Worm (Caenorhabditis elegans) whole organism, L1 larva: ENCODE results near the gene K03B4.9.
A peak's percentile ranks its signal among the peaks of the same experiment; 100 is the strongest.

ENCODE experiments used
- alr-1 ChIP-seq: fragments of 200-800 bp; sonication (Bioruptor generic); optimal IDR thresholded peaks from 2 replicates; lab custom pipeline; 2018; ENCODE audit warnings: borderline replicate concordance, mild to moderate bottlenecking, missing genetic modification characterization, missing compliant biosample characterization
- ama-1 ChIP-seq: fragments of 150-350 bp; optimal IDR thresholded peaks from 2 replicates; lab custom pipeline; 2014
- blmp-1 ChIP-seq: fragments of 150-350 bp; optimal IDR thresholded peaks from 2 replicates; lab custom pipeline; 2014; ENCODE audit warnings: missing biosample characterization, missing genetic modification characterization
- ceh-8 ChIP-seq: fragments of 200-800 bp; sonication (Bioruptor generic); optimal IDR thresholded peaks from 2 replicates; lab custom pipeline; 2018; ENCODE audit warnings: mild to moderate bottlenecking, missing genetic modification characterization, moderate library complexity, missing compliant biosample characterization
- ceh-88 ChIP-seq: fragments of 200-800 bp; sonication (Bioruptor generic); IDR thresholded peaks from 2 replicates; pipeline ENCODE4 v1.3.6; 2022; ENCODE audit warnings: missing genetic modification characterization, missing compliant biosample characterization
- dpl-1 ChIP-seq, 3 experiments: fragments of 150-350 bp in 2 of 3; sonication (generic microtip) in 1 of 3; optimal IDR thresholded peaks; 2 replicates each; lab custom pipeline; 2014 to 2017; ENCODE audit warnings: missing biosample characterization in 3 of 3, missing genetic modification characterization in 3 of 3, missing genetic modification reagents in 3 of 3
- efl-1 ChIP-seq, 4 experiments: fragments of 150-350 bp; optimal IDR thresholded peaks in 3 of 4; peaks in 1 of 4; 1 replicate in 1 of 4; 2 replicates in 3 of 4; lab custom pipeline; 2014; ENCODE audit warnings: missing biosample characterization in 2 of 4, missing genetic modification characterization in 2 of 4, missing genetic modification reagents in 2 of 4
- efl-3 ChIP-seq: fragments of 200-800 bp; sonication (Bioruptor generic); optimal IDR thresholded peaks from 2 replicates; lab custom pipeline; 2018; ENCODE audit warnings: mild to moderate bottlenecking, missing genetic modification characterization, missing compliant biosample characterization
- egl-27 ChIP-seq, 2 experiments: fragments of 150-350 bp in 1 of 2; sonication (generic microtip); optimal IDR thresholded peaks; 3 replicates each; lab custom pipeline; 2017 to 2018; ENCODE audit warnings: missing biosample characterization in 2 of 2, missing genetic modification characterization in 2 of 2, missing genetic modification reagents in 2 of 2
- elt-2 ChIP-seq: sonication (generic microtip); optimal IDR thresholded peaks from 2 replicates; lab custom pipeline; 2016; ENCODE audit warnings: missing genetic modification characterization, mild to moderate bottlenecking, inconsistent platforms, missing compliant biosample characterization, missing genetic modification reagents
- elt-3 ChIP-seq, 6 experiments: fragments of 150-350 bp in 1 of 6; sonication (generic microtip); optimal IDR thresholded peaks; 2 replicates each; lab custom pipeline; 2017 to 2018; ENCODE audit warnings: missing biosample characterization in 6 of 6, missing genetic modification characterization in 6 of 6, inconsistent platforms in 1 of 6
- fkh-10 ChIP-seq: sonication (generic microtip); optimal IDR thresholded peaks from 2 replicates; lab custom pipeline; 2017; ENCODE audit warnings: missing biosample characterization, missing genetic modification reagents, missing genetic modification characterization
- fkh-4 ChIP-seq: sonication (generic microtip); optimal IDR thresholded peaks from 2 replicates; lab custom pipeline; 2016; ENCODE audit warnings: missing compliant biosample characterization, missing genetic modification characterization, borderline replicate concordance
- fkh-8 ChIP-seq: sonication (generic microtip); optimal IDR thresholded peaks from 2 replicates; lab custom pipeline; 2016; ENCODE audit warnings: mild to moderate bottlenecking, missing genetic modification characterization, missing compliant biosample characterization
- hlh-17 ChIP-seq: fragments of 200-800 bp; sonication (Bioruptor generic); optimal IDR thresholded peaks from 2 replicates; lab custom pipeline; 2018; ENCODE audit warnings: missing genetic modification characterization, mild to moderate bottlenecking, missing compliant biosample characterization, moderate library complexity, borderline replicate concordance
- hlh-4 ChIP-seq: sonication (generic microtip); optimal IDR thresholded peaks from 2 replicates; lab custom pipeline; 2016; ENCODE audit warnings: mild to moderate bottlenecking, missing genetic modification characterization, missing compliant biosample characterization
- jun-1 ChIP-seq: fragments of 150-350 bp; optimal IDR thresholded peaks from 2 replicates; lab custom pipeline; 2014; ENCODE audit warnings: missing biosample characterization, missing genetic modification reagents, missing genetic modification characterization
- lin-14 ChIP-seq: fragments of 200-800 bp; sonication (Bioruptor generic); optimal IDR thresholded peaks from 2 replicates; lab custom pipeline; 2018; ENCODE audit warnings: mild to moderate bottlenecking, missing genetic modification characterization, moderate library complexity, missing compliant biosample characterization
- lin-35 ChIP-seq, 2 experiments: fragments of 150-350 bp; optimal IDR thresholded peaks; 2 replicates each; lab custom pipeline; 2014; ENCODE audit warnings: missing biosample characterization in 2 of 2, missing genetic modification characterization in 2 of 2, missing genetic modification reagents in 2 of 2
- lsy-2 ChIP-seq, 2 experiments: fragments of 150-350 bp; optimal IDR thresholded peaks; 2 replicates each; lab custom pipeline; 2014; ENCODE audit warnings: missing biosample characterization in 2 of 2, missing genetic modification characterization in 2 of 2
- mep-1 ChIP-seq: fragments of 150-350 bp; optimal IDR thresholded peaks from 2 replicates; lab custom pipeline; 2014; ENCODE audit warnings: missing biosample characterization, missing genetic modification characterization
- nhr-12 ChIP-seq: sonication (generic microtip); optimal IDR thresholded peaks from 2 replicates; lab custom pipeline; 2017; ENCODE audit warnings: missing biosample characterization, missing genetic modification characterization
- nhr-20 ChIP-seq: sonication (generic microtip); optimal IDR thresholded peaks from 2 replicates; lab custom pipeline; 2016; ENCODE audit warnings: mild to moderate bottlenecking, missing genetic modification characterization, missing compliant biosample characterization
- nhr-237 ChIP-seq: fragments of 150-350 bp; optimal IDR thresholded peaks from 2 replicates; lab custom pipeline; 2014; ENCODE audit warnings: missing biosample characterization, missing genetic modification characterization
- nhr-71 ChIP-seq: sonication (generic microtip); optimal IDR thresholded peaks from 2 replicates; lab custom pipeline; 2016; ENCODE audit warnings: mild to moderate bottlenecking, missing genetic modification characterization, moderate library complexity, missing compliant biosample characterization
- nhr-85 ChIP-seq: sonication (generic microtip); peaks from one replicate; lab custom pipeline; 2016; ENCODE audit warnings: missing genetic modification characterization, inconsistent platforms, missing compliant biosample characterization
- pag-3 ChIP-seq: sonication (generic microtip); optimal IDR thresholded peaks from 2 replicates; lab custom pipeline; 2017; ENCODE audit warnings: missing genetic modification characterization, mild to moderate bottlenecking, missing compliant biosample characterization, antibody characterized with exemption, borderline replicate concordance; ENCODE audit not compliant: insufficient read depth
- pqm-1 ChIP-seq: sonication (generic microtip); optimal IDR thresholded peaks from 3 replicates; lab custom pipeline; 2017; ENCODE audit warnings: missing biosample characterization, missing genetic modification characterization
- sup-37 ChIP-seq: fragments of 200-800 bp; sonication (Bioruptor generic); optimal IDR thresholded peaks from 2 replicates; lab custom pipeline; 2018; ENCODE audit warnings: mild to moderate bottlenecking, missing genetic modification characterization, missing compliant biosample characterization
- swsn-7 ChIP-seq: sonication (generic microtip); optimal IDR thresholded peaks from 2 replicates; lab custom pipeline; 2016; ENCODE audit warnings: missing genetic modification characterization, missing compliant biosample characterization
- tbx-2 ChIP-seq: sonication (generic microtip); optimal IDR thresholded peaks from 2 replicates; lab custom pipeline; 2016; ENCODE audit warnings: missing genetic modification characterization, missing compliant biosample characterization
- unc-86 ChIP-seq: sonication (generic microtip); optimal IDR thresholded peaks from 2 replicates; lab custom pipeline; 2016; ENCODE audit warnings: missing genetic modification characterization, missing compliant biosample characterization
- zag-1 ChIP-seq: fragments of 150-350 bp; optimal IDR thresholded peaks from 2 replicates; lab custom pipeline; 2014; ENCODE audit warnings: missing biosample characterization, missing genetic modification characterization
- zip-4 ChIP-seq: fragments of 200-800 bp; sonication (Bioruptor generic); optimal IDR thresholded peaks from 2 replicates; lab custom pipeline; 2018; ENCODE audit warnings: mild to moderate bottlenecking, missing genetic modification characterization, moderate library complexity, missing compliant biosample characterization

K03B4.9 gene

ce11 chrV:4647279-4647819 is 25.0 kb downstream of the K03B4.9 start:
- TF ChIP-seq ama-1 (lab: Kevin White, UChicago), result peak; percentile 55
- TF ChIP-seq swsn-7 (tag; lab: Kevin White, UChicago), result no peak
- TF ChIP-seq dpl-1 (GFP tag; optimal IDR thresholded peaks at IDR 0.05; lab: Kevin White, UChicago), result no peak
- TF ChIP-seq zag-1, result no peak
- no peak for TF ChIP-seq tbx-2 (tag; lab: Kevin White, UChicago)
- no peak for TF ChIP-seq pag-3

ce11 chrV:4642691-4643090 is 29.7 kb downstream of the K03B4.9 start, which contains the start of gene soc-1:
Gene soc-1 (plus strand): TSS chrV:4642952.
- no peak for TF ChIP-seq hlh-17 (GFP tag; lab: Kevin White, UChicago)
- no peak for TF ChIP-seq dpl-1 (GFP tag; optimal IDR thresholded peaks at IDR 0.05; lab: Kevin White, UChicago)
- TF ChIP-seq unc-86 (tag; lab: Kevin White, UChicago), result no peak
- TF ChIP-seq fkh-8 (tag; lab: Kevin White, UChicago), result no peak
- no peak for TF ChIP-seq mep-1

DNA sequence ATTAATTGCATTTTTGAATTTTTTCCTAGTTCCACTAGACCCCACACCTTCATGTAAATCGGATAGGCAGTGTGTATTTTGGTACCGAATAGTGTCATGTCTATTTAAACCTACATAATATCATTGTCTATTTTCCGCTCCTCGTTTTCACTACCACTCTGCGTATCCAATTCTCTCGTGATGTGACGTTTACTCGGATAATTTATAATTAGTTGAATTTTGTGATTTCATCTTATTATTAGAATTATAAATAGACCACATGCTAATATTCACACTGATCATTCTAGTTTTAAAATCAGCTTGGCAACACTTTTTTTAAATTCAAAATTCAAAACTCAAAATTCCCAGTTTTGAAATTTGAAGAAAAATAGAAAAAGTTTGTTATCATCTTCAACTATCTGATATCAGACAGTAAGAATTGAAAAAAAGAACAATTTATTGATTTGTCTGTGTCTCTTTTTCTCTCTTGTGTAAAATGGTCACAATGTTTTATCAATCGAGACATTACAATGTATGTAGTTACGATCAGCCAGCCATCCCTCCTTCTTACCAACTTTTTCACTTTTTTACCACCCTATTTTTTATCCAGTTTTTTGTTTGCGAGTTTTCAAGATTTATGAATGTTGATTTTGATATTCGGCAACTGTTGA is 31.8 kb downstream of the K03B4.9 start:
- peak in 2 of 6 experiments; percentile 35 to 58 for TF ChIP-seq elt-3 (tag; optimal IDR thresholded peaks at IDR 0.05; lab: Kevin White, UChicago)
- TF ChIP-seq lsy-2 (tag; optimal IDR thresholded peaks at IDR 0.05; lab: Kevin White, UChicago), result peak in 1 of 2 experiments; percentile 8
- TF ChIP-seq lin-35 (GFP tag; optimal IDR thresholded peaks at IDR 0.05; lab: Kevin White, UChicago), result peak in 1 of 2 experiments; percentile 3
- TF ChIP-seq alr-1, result no peak
- TF ChIP-seq nhr-85 (tag; lab: Kevin White, UChicago), result peak; percentile 52
- no peak for TF ChIP-seq dpl-1 (GFP tag; optimal IDR thresholded peaks at IDR 0.05; lab: Kevin White, UChicago)
- no peak for TF ChIP-seq sup-37 (GFP tag; lab: Kevin White, UChicago)
- peak; percentile 23 for TF ChIP-seq nhr-20 (tag; lab: Kevin White, UChicago)
- TF ChIP-seq efl-3 (GFP tag; lab: Kevin White, UChicago), result no peak
- TF ChIP-seq ceh-8 (GFP tag; lab: Kevin White, UChicago), result peak; percentile 91
- TF ChIP-seq nhr-71 (tag; lab: Kevin White, UChicago), result peak; percentile 48
- TF ChIP-seq blmp-1, result no peak

DNA sequence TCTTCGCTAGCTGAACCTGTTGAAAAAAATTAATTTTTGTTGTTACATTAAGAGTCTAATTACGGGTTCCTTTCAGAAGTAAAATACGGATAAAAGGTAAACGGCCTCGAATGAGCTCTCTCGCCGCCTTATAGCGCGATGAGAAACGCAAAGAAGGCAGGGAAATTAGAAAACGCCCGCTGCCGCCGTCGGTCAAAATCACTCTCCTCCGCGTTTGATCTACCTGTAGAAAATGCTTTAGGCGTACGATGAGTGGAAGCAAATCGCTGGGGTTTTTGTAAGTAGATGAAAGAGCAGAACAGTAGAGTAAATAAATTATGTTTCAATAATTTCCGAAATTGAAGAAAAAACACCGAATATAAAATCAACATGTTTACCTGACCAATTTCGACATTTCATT is 35.2 kb downstream of the K03B4.9 start:
- no peak for TF ChIP-seq fkh-10 (GFP tag; lab: Kevin White, UChicago)
- no peak for TF ChIP-seq ceh-88 (GFP tag; lab: Robert Waterston, UW)
- TF ChIP-seq nhr-12 (tag; lab: Kevin White, UChicago), result no peak
- no peak for TF ChIP-seq elt-2 (tag; lab: Kevin White, UChicago)
- no peak for TF ChIP-seq zip-4 (GFP tag; lab: Kevin White, UChicago)
- no peak for TF ChIP-seq nhr-71 (tag; lab: Kevin White, UChicago)
- TF ChIP-seq, all 84 proteins: peak for 0

DNA sequence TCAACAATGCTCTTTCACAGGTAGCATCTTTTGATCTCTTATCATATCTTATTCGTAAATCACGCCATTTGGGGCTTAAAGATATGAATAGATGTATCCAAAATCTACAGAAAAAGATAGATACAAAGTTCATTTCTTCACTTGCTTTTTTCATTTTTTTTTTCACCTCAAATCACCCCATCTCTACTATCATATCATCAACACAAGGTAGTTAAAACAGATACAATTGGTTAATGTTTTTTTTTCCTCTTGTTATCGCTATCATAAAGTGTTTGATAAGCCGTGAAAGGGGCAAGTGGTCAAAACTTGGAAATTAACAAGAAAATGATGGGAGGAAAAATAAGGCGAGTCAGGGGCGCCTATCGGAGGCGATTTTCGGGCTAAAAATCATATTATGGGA is 42.1 kb downstream of the K03B4.9 start:
- no peak for TF ChIP-seq egl-27 (tag; optimal IDR thresholded peaks at IDR 0.05; lab: Kevin White, UChicago)
- TF ChIP-seq lin-14, result peak; percentile 48
- TF ChIP-seq efl-1 (optimal IDR thresholded peaks at IDR 0.05; lab: Kevin White, UChicago), result no peak
- TF ChIP-seq efl-1 (GFP tag; optimal IDR thresholded peaks at IDR 0.05 in 1 of 2; lab: Kevin White, UChicago), result peak in 1 of 2 experiments; percentile 6
- TF ChIP-seq jun-1 (tag; lab: Kevin White, UChicago), result no peak
- peak; percentile 23 for TF ChIP-seq elt-2 (tag; lab: Kevin White, UChicago)
- no peak for TF ChIP-seq nhr-237 (tag; lab: Kevin White, UChicago)
- TF ChIP-seq fkh-4 (tag; lab: Kevin White, UChicago), result no peak
- peak; percentile 46 for TF ChIP-seq blmp-1
- peak; percentile 53 for TF ChIP-seq nhr-85 (tag; lab: Kevin White, UChicago)
- no peak for TF ChIP-seq zip-4 (GFP tag; lab: Kevin White, UChicago)
- TF ChIP-seq pqm-1, result peak; percentile 38
- TF ChIP-seq nhr-71 (tag; lab: Kevin White, UChicago), result peak; percentile 17
- no peak for TF ChIP-seq hlh-4 (tag; lab: Kevin White, UChicago)
- TF ChIP-seq elt-3 (tag; optimal IDR thresholded peaks at IDR 0.05; lab: Kevin White, UChicago), result peak in 5 of 6 experiments; percentile 91 to 97 (median 96)
- TF ChIP-seq nhr-20 (tag; lab: Kevin White, UChicago), result peak; percentile 22
- peak; percentile 24 for TF ChIP-seq mep-1
